Fruit fly (Drosophila melanogaster) Kc167 (cell line): Measurements from ENCODE around the gene Tmep.

Source experiments
- Myc ChIP-seq: fragments of >200 bp; optimal IDR thresholded peaks from 2 replicates; lab custom pipeline; 2017; ENCODE audit warnings: missing external identifiers
- Sin3A ChIP-seq: fragments of >200 bp; optimal IDR thresholded peaks from 2 replicates; lab custom pipeline; 2018; ENCODE audit warnings: missing external identifiers
- h ChIP-seq: fragments of >200 bp; optimal IDR thresholded peaks from 3 replicates; lab custom pipeline; 2018; ENCODE audit warnings: missing external identifiers
- insv ChIP-seq: fragments of >200 bp; optimal IDR thresholded peaks from 3 replicates; lab custom pipeline; 2018; ENCODE audit warnings: missing external identifiers
- psq ChIP-seq: fragments of >200 bp; optimal IDR thresholded peaks from 2 replicates; lab custom pipeline; 2017; ENCODE audit warnings: missing external identifiers
- ttk ChIP-seq: sonication (Bioruptor generic); optimal IDR thresholded peaks from 2 replicates; lab custom pipeline; 2017; ENCODE audit warnings: missing external identifiers

DNA sequence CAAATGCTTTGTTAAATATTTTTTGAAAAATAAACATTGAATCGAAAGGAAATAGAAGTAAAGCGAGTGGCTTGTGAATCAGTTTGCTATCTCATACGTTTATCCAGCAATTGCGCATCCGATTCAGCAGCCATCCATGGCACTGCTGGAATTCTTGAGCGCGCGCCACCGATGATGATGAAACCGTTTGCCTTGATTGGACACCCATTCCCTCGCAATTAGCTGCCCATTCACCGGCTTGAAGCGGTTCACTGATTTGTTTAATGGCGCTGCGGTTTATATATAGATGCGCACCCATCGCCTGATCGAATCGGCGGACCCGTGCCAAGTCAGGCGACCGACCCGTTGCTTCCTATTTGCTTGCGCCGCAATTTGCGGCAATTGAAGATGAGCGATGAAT lies 15.8 kb upstream of the Tmep start, which contains the start of gene Pcyt2:
- TF ChIP-seq psq (lab: Kevin White, UChicago) (no peak), insv (lab: Kevin White, UChicago) (no peak), h (lab: Kevin White, UChicago) (no peak), Myc (no peak), ttk (lab: Kevin White, UChicago) (no peak), Sin3A (lab: Kevin White, UChicago) (no peak)
